Fruit fly (Drosophila melanogaster) whole organism, prepupa: ENCODE measurements around the gene sog.

ENCODE experiments used
- Blimp-1 ChIP-seq: fragments of 200-800 bp; sonication (Bioruptor generic); optimal IDR thresholded peaks from 3 replicates; lab custom pipeline; 2017; ENCODE audit warnings: missing biosample characterization, missing genetic modification characterization, mild to moderate bottlenecking, moderate library complexity, missing genetic modification reagents
- CG10631 ChIP-seq: fragments of 200-800 bp; sonication (Bioruptor generic); optimal IDR thresholded peaks from 2 replicates; lab custom pipeline; 2016; ENCODE audit warnings: missing biosample characterization, missing genetic modification characterization
- CG10669 ChIP-seq: fragments of 200-800 bp; sonication (Bioruptor generic); optimal IDR thresholded peaks from 3 replicates; lab custom pipeline; 2018; ENCODE audit warnings: missing biosample characterization, mild to moderate bottlenecking, missing genetic modification characterization, moderate library complexity
- CG11294 ChIP-seq: fragments of 200-800 bp; sonication (Bioruptor generic); IDR thresholded peaks from 2 replicates; pipeline ENCODE4 v1.3.6; 2022; ENCODE audit warnings: missing biosample characterization, missing genetic modification characterization
- CG15336 ChIP-seq: fragments of 200-800 bp; sonication (Bioruptor generic); IDR thresholded peaks from 2 replicates; pipeline ENCODE4 v1.3.6; 2022; ENCODE audit warnings: missing biosample characterization, missing genetic modification characterization
- CG1621 ChIP-seq: fragments of 200-800 bp; sonication (Bioruptor generic); optimal IDR thresholded peaks from 3 replicates; lab custom pipeline; 2018; ENCODE audit warnings: missing biosample characterization, mild to moderate bottlenecking, missing genetic modification characterization
- CG3032 ChIP-seq: fragments of 200-800 bp; optimal IDR thresholded peaks from 2 replicates; lab custom pipeline; 2019; ENCODE audit warnings: missing biosample characterization, mild to moderate bottlenecking, missing genetic modification characterization, moderate library complexity
- CG32006 ChIP-seq: fragments of 200-800 bp; sonication (Bioruptor generic); optimal IDR thresholded peaks from 3 replicates; lab custom pipeline; 2017; ENCODE audit warnings: missing biosample characterization, mild to moderate bottlenecking, missing genetic modification characterization
- CG34406 ChIP-seq: fragments of 200-800 bp; sonication (Bioruptor generic); optimal IDR thresholded peaks from 3 replicates; lab custom pipeline; 2016; ENCODE audit warnings: missing biosample characterization, missing genetic modification characterization
- CG4318 ChIP-seq: fragments of 200-800 bp; sonication (Bioruptor generic); optimal IDR thresholded peaks from 3 replicates; lab custom pipeline; 2017; ENCODE audit warnings: missing biosample characterization, mild to moderate bottlenecking, missing genetic modification characterization
- CG6163 ChIP-seq: fragments of 200-800 bp; sonication (Bioruptor generic); IDR thresholded peaks from 3 replicates; pipeline ENCODE4 v1.3.6; 2022; ENCODE audit warnings: missing biosample characterization, missing genetic modification characterization
- CG6276 ChIP-seq: fragments of 200-800 bp; sonication (Bioruptor generic); optimal IDR thresholded peaks from 2 replicates; lab custom pipeline; 2017; ENCODE audit warnings: missing biosample characterization, mild to moderate bottlenecking, missing genetic modification characterization
- CG6808 ChIP-seq: fragments of 200-800 bp; sonication (Bioruptor generic); optimal IDR thresholded peaks from 3 replicates; lab custom pipeline; 2017; ENCODE audit warnings: missing biosample characterization, missing genetic modification characterization, mild to moderate bottlenecking, moderate library complexity, missing genetic modification reagents
- CG6854 ChIP-seq: fragments of 200-800 bp; sonication (Bioruptor generic); optimal IDR thresholded peaks from 2 replicates; lab custom pipeline; 2017; ENCODE audit warnings: missing biosample characterization, mild to moderate bottlenecking, missing genetic modification characterization
- CG7368 ChIP-seq: fragments of 200-800 bp; sonication (Bioruptor generic); optimal IDR thresholded peaks from 3 replicates; lab custom pipeline; 2016; ENCODE audit warnings: missing biosample characterization, missing genetic modification characterization
- CG8119 ChIP-seq: fragments of 200-800 bp; sonication (Bioruptor generic); IDR thresholded peaks from 3 replicates; pipeline ENCODE4 v1.3.6; 2022; ENCODE audit warnings: missing biosample characterization, missing genetic modification characterization
- CG8319 ChIP-seq: fragments of 200-800 bp; sonication (Bioruptor generic); optimal IDR thresholded peaks from 3 replicates; lab custom pipeline; 2016; ENCODE audit warnings: missing biosample characterization, missing genetic modification characterization
- CG9139 ChIP-seq: fragments of 200-800 bp; sonication (Bioruptor generic); optimal IDR thresholded peaks from 3 replicates; lab custom pipeline; 2017; ENCODE audit warnings: missing biosample characterization, mild to moderate bottlenecking, missing genetic modification characterization
- Eip75B ChIP-seq: fragments of 200-800 bp; sonication (Bioruptor generic); optimal IDR thresholded peaks from 3 replicates; lab custom pipeline; 2016; ENCODE audit warnings: missing biosample characterization, missing genetic modification characterization
- Ets21C ChIP-seq: fragments of 200-800 bp; sonication (Bioruptor generic); optimal IDR thresholded peaks from 3 replicates; lab custom pipeline; 2016; ENCODE audit warnings: missing biosample characterization, missing genetic modification characterization
- Ets96B ChIP-seq: fragments of 200-800 bp; optimal IDR thresholded peaks from 2 replicates; lab custom pipeline; 2019; ENCODE audit warnings: missing biosample characterization, mild to moderate bottlenecking, missing genetic modification characterization, moderate library complexity
- Gug ChIP-seq: fragments of 200-800 bp; sonication (Bioruptor generic); IDR thresholded peaks from 2 replicates; pipeline ENCODE4 v1.3.6; 2022; ENCODE audit warnings: missing biosample characterization, missing genetic modification characterization
- Hr38 ChIP-seq: sonication (Bioruptor generic); optimal IDR thresholded peaks from 2 replicates; lab custom pipeline; 2016; ENCODE audit warnings: missing biosample characterization, missing genetic modification characterization
- Hr39 ChIP-seq: fragments of 200-800 bp; sonication (Bioruptor generic); optimal IDR thresholded peaks from 2 replicates; lab custom pipeline; 2016; ENCODE audit warnings: missing biosample characterization, missing genetic modification characterization
- Hr4 ChIP-seq: fragments of 200-800 bp; sonication (Bioruptor generic); optimal IDR thresholded peaks from 3 replicates; lab custom pipeline; 2016; ENCODE audit warnings: missing biosample characterization, missing genetic modification characterization
- Lpt ChIP-seq: fragments of 200-800 bp; sonication (Bioruptor generic); optimal IDR thresholded peaks from 3 replicates; lab custom pipeline; 2016; ENCODE audit warnings: missing biosample characterization, missing genetic modification characterization
- OdsH ChIP-seq: fragments of 200-800 bp; sonication (Bioruptor generic); optimal IDR thresholded peaks from 3 replicates; lab custom pipeline; 2016; ENCODE audit warnings: missing biosample characterization, missing genetic modification characterization
- Smox ChIP-seq: fragments of 200-800 bp; sonication (Bioruptor generic); optimal IDR thresholded peaks from 3 replicates; lab custom pipeline; 2016; ENCODE audit warnings: missing biosample characterization, missing genetic modification characterization
- Sox14 ChIP-seq: fragments of 200-800 bp; sonication (Bioruptor generic); optimal IDR thresholded peaks from 3 replicates; lab custom pipeline; 2016; ENCODE audit warnings: missing biosample characterization, missing genetic modification characterization
- Sox15 ChIP-seq: fragments of 200-800 bp; sonication (Bioruptor generic); optimal IDR thresholded peaks from 3 replicates; lab custom pipeline; 2016; ENCODE audit warnings: missing biosample characterization, missing genetic modification characterization
- achi ChIP-seq: fragments of 200-800 bp; sonication (Bioruptor generic); optimal IDR thresholded peaks from 3 replicates; lab custom pipeline; 2016; ENCODE audit warnings: missing biosample characterization, missing genetic modification characterization
- acj6 ChIP-seq: fragments of 200-800 bp; sonication (Bioruptor generic); optimal IDR thresholded peaks from 3 replicates; lab custom pipeline; 2016; ENCODE audit warnings: missing biosample characterization, missing genetic modification characterization
- dsx ChIP-seq: fragments of 200-800 bp; optimal IDR thresholded peaks from 3 replicates; lab custom pipeline; 2019; ENCODE audit warnings: missing biosample characterization, mild to moderate bottlenecking, missing genetic modification characterization, moderate library complexity; ENCODE audit not compliant: poor library complexity, severe bottlenecking
- eg ChIP-seq: fragments of 200-800 bp; sonication (Bioruptor generic); IDR thresholded peaks from 3 replicates; pipeline ENCODE4 v1.3.6; 2022; ENCODE audit warnings: missing biosample characterization, missing genetic modification characterization
- esn ChIP-seq: fragments of 200-800 bp; sonication (Bioruptor generic); optimal IDR thresholded peaks from 2 replicates; lab custom pipeline; 2016; ENCODE audit warnings: missing biosample characterization, mild to moderate bottlenecking, missing genetic modification characterization, moderate library complexity
- fd59A ChIP-seq: fragments of 200-800 bp; sonication (Bioruptor generic); optimal IDR thresholded peaks from 2 replicates; lab custom pipeline; 2017; ENCODE audit warnings: missing biosample characterization, mild to moderate bottlenecking, missing genetic modification characterization, missing genetic modification reagents
- fd85E ChIP-seq: fragments of 200-800 bp; sonication (Bioruptor generic); optimal IDR thresholded peaks from 3 replicates; lab custom pipeline; 2016; ENCODE audit warnings: missing biosample characterization, missing genetic modification characterization
- lz ChIP-seq: fragments of 200-800 bp; sonication (Bioruptor generic); optimal IDR thresholded peaks from 3 replicates; lab custom pipeline; 2016; ENCODE audit warnings: missing biosample characterization, missing genetic modification characterization
- net ChIP-seq: fragments of 200-800 bp; sonication (Bioruptor generic); optimal IDR thresholded peaks from 3 replicates; lab custom pipeline; 2016; ENCODE audit warnings: missing biosample characterization, missing genetic modification characterization
- salr ChIP-seq, 2 experiments: fragments of 200-800 bp; sonication (Bioruptor generic); optimal IDR thresholded peaks; 3 replicates each; lab custom pipeline; 2016 to 2018; ENCODE audit warnings: missing biosample characterization in 2 of 2, missing genetic modification characterization in 2 of 2, mild to moderate bottlenecking in 1 of 2
- spab ChIP-seq: fragments of 200-800 bp; sonication (Bioruptor generic); optimal IDR thresholded peaks from 2 replicates; lab custom pipeline; 2017; ENCODE audit warnings: missing biosample characterization, mild to moderate bottlenecking, missing genetic modification characterization, missing genetic modification reagents
- ss ChIP-seq, 2 experiments: fragments of 200-800 bp; sonication (Bioruptor generic); optimal IDR thresholded peaks; 2 replicates in 1 of 2; 3 replicates in 1 of 2; lab custom pipeline; 2017 to 2018; ENCODE audit warnings: mild to moderate bottlenecking in 2 of 2, missing biosample characterization in 2 of 2, missing genetic modification characterization in 2 of 2, moderate library complexity in 1 of 2
- svp ChIP-seq: fragments of 200-800 bp; sonication (Bioruptor generic); peaks from one replicate; lab custom pipeline; 2016; ENCODE audit warnings: missing biosample characterization, missing genetic modification characterization
- vri ChIP-seq: fragments of 200-800 bp; sonication (Bioruptor generic); optimal IDR thresholded peaks from 3 replicates; lab custom pipeline; 2016; ENCODE audit warnings: missing biosample characterization, mild to moderate bottlenecking, missing genetic modification characterization

The sog gene

DNA sequence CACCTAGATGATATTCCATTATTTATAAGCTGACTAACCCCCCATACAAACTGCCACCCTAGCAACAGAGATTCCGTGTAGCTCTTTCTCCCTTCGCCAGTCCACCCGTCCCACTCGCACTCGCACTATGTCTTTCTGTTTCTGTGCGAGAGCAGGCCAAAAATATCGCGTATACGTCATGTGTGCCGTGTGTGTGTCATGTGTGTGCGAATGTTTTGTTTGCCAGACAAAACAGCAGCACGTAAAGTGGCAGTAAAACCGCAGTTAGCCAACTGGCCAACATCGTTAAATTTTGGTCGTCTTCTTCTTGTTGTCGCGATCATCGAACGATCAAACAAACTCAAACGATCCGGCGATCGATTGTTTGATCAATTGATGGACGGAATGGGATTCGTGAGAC lies 1.8 kb downstream of the sog start:
- TF ChIP-seq CG32006 (GFP tag; lab: Kevin White, UChicago) (no peak), CG10631 (GFP tag; lab: Kevin White, UChicago) (no peak), Ets96B (tag; lab: Kevin White, UChicago) (no peak), CG8319 (GFP tag; lab: Kevin White, UChicago) (no peak), dsx (GFP tag; lab: Kevin White, UChicago) (no peak), Smox (GFP tag; lab: Kevin White, UChicago) (no peak), salr (GFP tag; optimal IDR thresholded peaks at IDR 0.05; lab: Kevin White, UChicago) (no peak), ss (GFP tag; optimal IDR thresholded peaks at IDR 0.05; lab: Kevin White, UChicago) (no peak), CG1621 (tag; lab: Kevin White, UChicago) (no peak), Hr38 (GFP tag; lab: Kevin White, UChicago) (no peak), Eip75B (no peak), Hr4 (GFP tag; lab: Kevin White, UChicago) (no peak), Sox14 (GFP tag; lab: Kevin White, UChicago) (no peak), vri (no peak), Gug (no peak), net (GFP tag; lab: Kevin White, UChicago) (no peak), OdsH (no peak)

DNA sequence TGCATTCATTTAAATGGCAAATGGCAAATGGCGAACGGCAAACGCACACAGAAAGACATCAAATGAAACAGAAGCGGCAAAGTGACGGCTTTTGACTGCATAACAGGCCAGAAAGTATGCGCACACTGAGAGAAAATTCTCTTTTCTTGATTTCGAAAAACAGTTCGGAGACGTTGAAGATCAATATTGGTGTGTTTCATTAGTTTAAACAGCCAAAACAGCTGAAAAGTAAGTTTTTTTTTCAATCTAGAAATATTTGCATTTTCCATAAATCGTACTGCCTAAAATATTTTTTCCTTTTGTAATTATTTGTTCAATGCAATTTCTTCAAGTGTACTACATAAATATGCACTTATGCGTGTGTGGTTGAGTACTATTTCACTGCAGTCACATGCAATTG lies 2.4 kb downstream of the sog start:
- TF ChIP-seq CG15336 (GFP tag; lab: Robert Waterston, UW) (peak; percentile 69), CG11294 (GFP tag; lab: Robert Waterston, UW) (peak; percentile 8; the same call in 1 of the 2 replicates), CG6163 (GFP tag; lab: Robert Waterston, UW) (0 out of 3 replicates have a peak, but pooled peaks have one; percentile 24), OdsH (peak; percentile 15), CG6276 (GFP tag; lab: Kevin White, UChicago) (peak; percentile 5), Gug (peak; percentile 50; the same call in 1 of the 2 replicates), vri (no peak), CG34406 (GFP tag; lab: Kevin White, UChicago) (no peak), CG4318 (peak; percentile 29), Hr4 (GFP tag; lab: Kevin White, UChicago) (peak; percentile 47), Sox15 (GFP tag; lab: Kevin White, UChicago) (no peak), CG32006 (GFP tag; lab: Kevin White, UChicago) (peak; percentile 60), CG8119 (GFP tag; lab: Robert Waterston, UW) (peak; percentile 56; the same call in 2 of the 3 replicates), eg (GFP tag; lab: Robert Waterston, UW) (peak; percentile 58; the same call in 2 of the 3 replicates), svp (GFP tag; lab: Kevin White, UChicago) (no peak)

DNA sequence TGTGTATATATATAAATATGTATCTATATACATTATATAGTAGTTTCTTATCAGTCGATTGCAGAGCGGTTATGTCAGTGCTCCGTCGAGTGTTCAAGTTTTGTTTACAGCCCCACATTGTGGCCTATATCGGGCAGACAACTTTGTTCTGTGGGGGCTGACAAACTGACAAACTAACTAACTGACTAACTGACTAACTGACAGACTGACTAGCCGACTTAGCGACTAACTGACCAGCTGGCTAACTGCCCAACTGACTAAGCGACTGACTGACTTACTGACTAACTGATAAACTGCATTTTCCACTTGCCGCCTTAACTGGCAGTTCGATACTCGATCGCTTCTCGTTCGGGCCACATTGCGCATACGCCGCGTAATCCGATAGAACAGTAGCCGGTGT lies 3.3 kb downstream of the sog start:
- no peak for TF ChIP-seq ss (GFP tag; optimal IDR thresholded peaks at IDR 0.05; lab: Kevin White, UChicago)
- no peak for TF ChIP-seq CG9139 (GFP tag; lab: Kevin White, UChicago)
- no peak for TF ChIP-seq CG7368 (GFP tag; lab: Kevin White, UChicago)
- no peak for TF ChIP-seq Lpt (GFP tag; lab: Kevin White, UChicago)

DNA sequence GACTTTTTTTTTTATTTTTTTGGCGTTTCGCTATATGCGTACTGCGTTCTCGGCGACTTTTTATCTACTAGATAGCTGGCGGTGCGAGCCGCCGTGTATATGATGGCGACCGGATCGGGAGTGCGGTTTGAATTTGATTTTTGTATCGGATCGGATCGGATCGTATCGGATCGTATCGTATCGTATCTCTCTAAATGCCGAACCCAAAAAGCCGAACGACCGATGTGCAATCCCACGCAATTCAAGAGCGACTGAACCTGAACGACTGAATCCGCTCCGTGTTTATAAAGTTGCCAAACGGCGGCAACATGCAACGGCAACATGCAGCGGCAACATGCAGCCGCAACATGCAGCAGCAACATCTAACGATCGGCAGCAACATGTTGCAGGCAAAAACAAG lies 7.0 kb downstream of the sog start:
- TF ChIP-seq CG6808 (GFP tag; lab: Kevin White, UChicago) (no peak), Blimp-1 (GFP tag; lab: Kevin White, UChicago) (no peak), CG15336 (GFP tag; lab: Robert Waterston, UW) (peak; percentile 47; the same call in 1 of the 2 replicates), CG3032 (tag; lab: Kevin White, UChicago) (no peak), OdsH (no peak), achi (GFP tag; lab: Kevin White, UChicago) (no peak), CG34406 (GFP tag; lab: Kevin White, UChicago) (no peak), CG7368 (GFP tag; lab: Kevin White, UChicago) (no peak), CG10631 (GFP tag; lab: Kevin White, UChicago) (no peak), lz (GFP tag; lab: Kevin White, UChicago) (no peak), acj6 (no peak), Ets21C (GFP tag; lab: Kevin White, UChicago) (no peak), fd59A (GFP tag; lab: Kevin White, UChicago) (no peak), Eip75B (no peak), salr (GFP tag; optimal IDR thresholded peaks at IDR 0.05; lab: Kevin White, UChicago) (no peak), fd85E (GFP tag; lab: Kevin White, UChicago) (no peak), Lpt (GFP tag; lab: Kevin White, UChicago) (no peak), net (GFP tag; lab: Kevin White, UChicago) (no peak), CG10669 (GFP tag; lab: Kevin White, UChicago) (no peak), CG6854 (GFP tag; lab: Kevin White, UChicago) (no peak), spab (no peak), Ets96B (tag; lab: Kevin White, UChicago) (no peak), dsx (GFP tag; lab: Kevin White, UChicago) (peak; percentile 35), esn (no peak), Hr39 (GFP tag; lab: Kevin White, UChicago) (no peak), Smox (GFP tag; lab: Kevin White, UChicago) (no peak), Hr4 (GFP tag; lab: Kevin White, UChicago) (no peak)
